Fruit fly (Drosophila melanogaster): ENCODE data around the gene X11Lbeta.

Gene X11Lbeta

DNA sequence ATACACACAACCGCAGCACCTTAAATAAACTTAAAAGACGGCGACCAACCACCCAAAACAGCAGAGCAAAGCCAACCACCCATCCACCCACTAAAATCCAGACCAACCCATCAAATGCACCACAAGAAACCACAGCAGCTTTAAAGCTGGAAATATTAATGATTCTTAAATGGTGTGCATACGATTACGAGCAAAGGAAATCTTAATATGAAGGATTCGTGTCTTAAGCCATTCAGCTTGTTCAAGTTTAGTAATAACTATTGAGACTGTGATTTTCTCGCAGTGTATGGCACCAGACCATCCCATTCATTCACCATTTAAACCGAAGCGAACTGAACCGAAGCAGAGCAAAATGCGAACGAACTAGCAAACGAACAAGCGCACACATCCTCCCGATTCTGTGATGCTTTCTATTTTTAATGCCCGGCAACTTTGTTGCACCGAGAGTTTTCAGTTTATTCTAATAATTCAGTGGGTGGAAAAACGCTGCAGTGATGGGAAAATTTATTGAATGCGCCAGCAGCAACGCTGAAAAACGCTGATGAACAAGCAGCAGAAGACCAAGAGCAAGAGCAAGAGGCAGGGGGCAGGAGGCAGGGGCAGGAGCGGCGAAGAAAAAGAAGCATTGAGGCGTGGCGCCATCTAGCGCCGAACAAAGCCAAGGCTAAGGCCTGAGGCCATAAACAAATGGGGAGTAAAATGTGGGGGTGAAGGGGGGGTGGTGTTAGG, 110.0 kb downstream of the X11Lbeta start:
- TF ChIP-seq CG6813 (GFP tag; optimal IDR thresholded peaks at IDR 0.05) (peak; percentile 84), CG11085 (GFP tag; IDR thresholded peaks at IDR 0.05) (peak; percentile 81), CG10267 (tag; optimal IDR thresholded peaks at IDR 0.05) (peak; percentile 80), Fer3 (tag; optimal IDR thresholded peaks at IDR 0.05) (peak; percentile 89), cato (GFP tag; optimal IDR thresholded peaks at IDR 0.05; ENCODE audit: borderline replicate concordance) (peak; percentile 40), nau (GFP tag; optimal IDR thresholded peaks at IDR 0.05) (peak; percentile 81), CG5953 (GFP tag; IDR thresholded peaks at IDR 0.05) (peak; percentile 78), slbo (GFP tag; IDR thresholded peaks at IDR 0.05) (peak; percentile 87), hth (optimal IDR thresholded peaks at IDR 0.05) (no peak), E2f1 (GFP tag; IDR thresholded peaks at IDR 0.05) (peak; percentile 85), ham (GFP tag; IDR thresholded peaks at IDR 0.05) (no peak), CG4360 (GFP tag; IDR thresholded peaks at IDR 0.05) (0 out of 2 replicates have a peak, but pooled peaks have one; percentile 54), CG34376 (GFP tag; optimal IDR thresholded peaks at IDR 0.05) (peak; percentile 43), CG7745 (tag; optimal IDR thresholded peaks at IDR 0.05) (no peak), D (optimal IDR thresholded peaks at IDR 0.05) (no peak), D (GFP tag; optimal IDR thresholded peaks at IDR 0.05) (peak; percentile 88), CG7357 (GFP tag; IDR thresholded peaks at IDR 0.05) (peak; percentile 72), Tbp (GFP tag; optimal IDR thresholded peaks at IDR 0.05) (no peak), Poxn (GFP tag; IDR thresholded peaks at IDR 0.05) (no peak), CG4854 (GFP tag; optimal IDR thresholded peaks at IDR 0.05) (peak; percentile 74), Ravus (GFP tag; IDR thresholded peaks at IDR 0.05) (peak; percentile 67), da (GFP tag; optimal IDR thresholded peaks at IDR 0.05) (peak; percentile 57), Ptx1 (GFP tag; IDR thresholded peaks at IDR 0.05) (peak; percentile 93), CG6791 (GFP tag; IDR thresholded peaks at IDR 0.05; ENCODE audit: partially characterized antibody) (no peak), nerfin-1 (tag; optimal IDR thresholded peaks at IDR 0.05) (peak; percentile 82), ap (GFP tag; IDR thresholded peaks at IDR 0.05) (peak; percentile 85), dan (GFP tag; IDR thresholded peaks at IDR 0.05) (no peak), exex (tag; optimal IDR thresholded peaks at IDR 0.05) (peak; percentile 49), YL-1 (GFP tag; optimal IDR thresholded peaks at IDR 0.05) (no peak), MESR4 (GFP tag; optimal IDR thresholded peaks at IDR 0.05) (peak; percentile 34), CG3163 (GFP tag; optimal IDR thresholded peaks at IDR 0.05) (peak; percentile 70), fu2 (GFP tag; optimal IDR thresholded peaks at IDR 0.05) (peak; percentile 83), pan (optimal IDR thresholded peaks at IDR 0.05) (no peak), pan (GFP tag; optimal IDR thresholded peaks at IDR 0.05 in 1 of 2, IDR thresholded peaks at IDR 0.05 in 1 of 2) (peak in 1 of 2 experiments; percentile 91), lov (optimal IDR thresholded peaks at IDR 0.05) (no peak), lov (GFP tag; IDR thresholded peaks at IDR 0.05) (peak; percentile 77; the same call in 2 of the 3 replicates), chinmo (GFP tag; IDR thresholded peaks at IDR 0.05; ENCODE audit: partially characterized antibody) (no peak), CG4730 (GFP tag; IDR thresholded peaks at IDR 0.05) (peak; percentile 81), CG18764 (GFP tag; optimal IDR thresholded peaks at IDR 0.05) (peak; percentile 54), CG15601 (tag; optimal IDR thresholded peaks at IDR 0.05) (peak; percentile 82), Rx (GFP tag; IDR thresholded peaks at IDR 0.05) (peak; percentile 80), CG7556 (GFP tag; optimal IDR thresholded peaks at IDR 0.05) (peak; percentile 91), CG1832 (GFP tag; optimal IDR thresholded peaks at IDR 0.05) (no peak), CG1024 (GFP tag; IDR thresholded peaks at IDR 0.05) (peak; percentile 81), CG11696 (GFP tag; IDR thresholded peaks at IDR 0.05) (no peak), Bdp1 (GFP tag; optimal IDR thresholded peaks at IDR 0.05) (peak; percentile 72), CG9932 (GFP tag; IDR thresholded peaks at IDR 0.05) (peak; percentile 60), twi (tag; optimal IDR thresholded peaks at IDR 0.05) (peak; percentile 62), wdn (GFP tag; IDR thresholded peaks at IDR 0.05) (peak; percentile 76), sc (optimal IDR thresholded peaks at IDR 0.05) (no peak), sc (GFP tag; optimal IDR thresholded peaks at IDR 0.05) (peak; percentile 80)
